Worm (Caenorhabditis elegans) whole organism, L4/young adult: ENCODE results near the gene Y54G2A.18.

ENCODE experiments used
- W03F9.2 ChIP-seq: fragments of 150-350 bp; optimal IDR thresholded peaks from 2 replicates; lab custom pipeline; 2014; ENCODE audit warnings: missing biosample characterization, missing genetic modification characterization
- dao-5 ChIP-seq: sonication (generic microtip); optimal IDR thresholded peaks from 2 replicates; lab custom pipeline; 2016; ENCODE audit warnings: missing genotype, missing genetic modification characterization, moderate library complexity, missing compliant biosample characterization

ce11 chrIV:2925591-2925990 is 33.3 kb upstream of the Y54G2A.18 start, which contains the start of gene ubc-13:
- TF ChIP-seq W03F9.2 (tag; lab: Kevin White, UChicago): no peak
- no peak for TF ChIP-seq dao-5 (tag; lab: Kevin White, UChicago)
